Fruit fly (Drosophila melanogaster) whole organism, wandering third instar larva: ENCODE measurements around the gene Npc2a.
A peak's percentile ranks its signal among the peaks of the same experiment; 100 is the strongest.

ENCODE experiments used
- Abd-B ChIP-seq: fragments of >200 bp; optimal IDR thresholded peaks from 2 replicates; lab custom pipeline; 2017; ENCODE audit warnings: missing biosample characterization, missing genetic modification characterization
- CG32264 ChIP-seq: fragments of 200-800 bp; sonication (Bioruptor generic); optimal IDR thresholded peaks from 2 replicates; lab custom pipeline; 2016; ENCODE audit warnings: missing biosample characterization, missing genetic modification characterization
- CG9705 ChIP-seq: fragments of 200-800 bp; sonication (Bioruptor generic); optimal IDR thresholded peaks from 2 replicates; lab custom pipeline; 2018; ENCODE audit warnings: missing biosample characterization, mild to moderate bottlenecking, missing genetic modification characterization
- Dfd ChIP-seq: fragments of >200 bp; optimal IDR thresholded peaks from 2 replicates; lab custom pipeline; 2017; ENCODE audit warnings: missing biosample characterization, missing genetic modification characterization
- Dif ChIP-seq: fragments of 200-275, 200-300 bp; sonication (Bioruptor generic); optimal IDR thresholded peaks from 2 replicates; lab custom pipeline; 2018; ENCODE audit warnings: missing biosample characterization, missing genetic modification characterization; ENCODE audit not compliant: partially characterized antibody
- GATAd ChIP-seq: sonication (Bioruptor generic); optimal IDR thresholded peaks from 2 replicates; lab custom pipeline; 2016; ENCODE audit warnings: missing biosample characterization, missing genetic modification characterization
- Hnf4 ChIP-seq: fragments of 200-800 bp; sonication (Bioruptor generic); optimal IDR thresholded peaks from 2 replicates; lab custom pipeline; 2016; ENCODE audit warnings: missing biosample characterization, mild to moderate bottlenecking, missing genetic modification characterization
- Hr83 ChIP-seq: fragments of 200-300 bp; sonication (Bioruptor generic); optimal IDR thresholded peaks from 2 replicates; lab custom pipeline; 2016; ENCODE audit warnings: missing biosample characterization, mild to moderate bottlenecking, missing genetic modification characterization, moderate library complexity; ENCODE audit not compliant: poor library complexity, severe bottlenecking
- Mio ChIP-seq: sonication (Bioruptor generic); optimal IDR thresholded peaks from 2 replicates; lab custom pipeline; 2016; ENCODE audit warnings: missing biosample characterization, missing genetic modification characterization
- Myc ChIP-seq: fragments of >200 bp; optimal IDR thresholded peaks from 2 replicates; lab custom pipeline; 2017
- N ChIP-seq: fragments of >200 bp; optimal IDR thresholded peaks from 2 replicates; lab custom pipeline; 2018; ENCODE audit warnings: missing biosample characterization, missing external identifiers, missing genetic modification characterization
- OdsH ChIP-seq: fragments of 200-800 bp; sonication (Bioruptor generic); optimal IDR thresholded peaks from 2 replicates; lab custom pipeline; 2016; ENCODE audit warnings: missing biosample characterization, mild to moderate bottlenecking, missing genetic modification characterization
- Rel ChIP-seq, 2 experiments: fragments of 200-800 bp; sonication (Bioruptor generic) in 1 of 2; optimal IDR thresholded peaks; 2 replicates in 1 of 2; 3 replicates in 1 of 2; lab custom pipeline; 2016 to 2019; ENCODE audit warnings: mild to moderate bottlenecking in 2 of 2, missing biosample characterization in 2 of 2, missing genetic modification characterization in 2 of 2, moderate library complexity in 1 of 2
- br ChIP-seq: fragments of 200-800 bp; sonication (Bioruptor generic); optimal IDR thresholded peaks from 2 replicates; lab custom pipeline; 2016; ENCODE audit warnings: missing biosample characterization, missing genetic modification characterization
- brk ChIP-seq: fragments of 200-800 bp; sonication (Bioruptor generic); optimal IDR thresholded peaks from 2 replicates; lab custom pipeline; 2016; ENCODE audit warnings: missing biosample characterization, mild to moderate bottlenecking, missing genetic modification characterization
- dl ChIP-seq, 2 experiments: fragments of 175-275, 200-275 bp in 1 of 2; fragments of 200-275 bp in 1 of 2; sonication (Bioruptor generic); optimal IDR thresholded peaks; lab custom pipeline; 2018; ENCODE audit warnings: mild to moderate bottlenecking in 2 of 2, missing biosample characterization in 2 of 2, missing genetic modification characterization in 2 of 2, moderate library complexity in 2 of 2; ENCODE audit not compliant: partially characterized antibody in 2 of 2, insufficient read depth in 1 of 2
- dmrt93B ChIP-seq: fragments of 200-800 bp; sonication (Bioruptor generic); optimal IDR thresholded peaks from 2 replicates; lab custom pipeline; 2018; ENCODE audit warnings: missing biosample characterization, mild to moderate bottlenecking, missing genetic modification characterization
- dsf ChIP-seq: sonication (Bioruptor generic); optimal IDR thresholded peaks from 2 replicates; lab custom pipeline; 2016; ENCODE audit warnings: missing biosample characterization, missing genetic modification characterization, borderline replicate concordance
- ey ChIP-seq: fragments of 200-800 bp; sonication (Bioruptor generic); optimal IDR thresholded peaks from 2 replicates; lab custom pipeline; 2016; ENCODE audit warnings: missing biosample characterization, missing genetic modification characterization
- foxo ChIP-seq, 2 experiments: fragments of 200-800 bp; sonication (Bioruptor generic); optimal IDR thresholded peaks; 2 replicates in 1 of 2; 3 replicates in 1 of 2; lab custom pipeline; 2016 to 2017; ENCODE audit warnings: missing biosample characterization in 2 of 2, missing genetic modification characterization in 2 of 2
- fru ChIP-seq: fragments of 200-800 bp; sonication (Bioruptor generic); optimal IDR thresholded peaks from 3 replicates; lab custom pipeline; 2016; ENCODE audit warnings: missing biosample characterization, mild to moderate bottlenecking, missing genetic modification characterization
- h ChIP-seq: fragments of 200-800 bp; sonication (Bioruptor generic); optimal IDR thresholded peaks from 3 replicates; lab custom pipeline; 2016; ENCODE audit warnings: missing biosample characterization, mild to moderate bottlenecking, missing genetic modification characterization
- jim ChIP-seq: fragments of 175-275, 200-325 bp; sonication (Bioruptor generic); optimal IDR thresholded peaks from 2 replicates; lab custom pipeline; 2016; ENCODE audit warnings: missing biosample characterization, mild to moderate bottlenecking, missing genetic modification characterization
- lola ChIP-seq: fragments of >200 bp; optimal IDR thresholded peaks from 2 replicates; lab custom pipeline; 2017; ENCODE audit warnings: missing biosample characterization, missing genetic modification characterization
- pan ChIP-seq: fragments of >200 bp; optimal IDR thresholded peaks from 2 replicates; lab custom pipeline; 2017
- psq ChIP-seq: fragments of 200-800 bp; sonication (Bioruptor generic); optimal IDR thresholded peaks from 3 replicates; lab custom pipeline; 2017; ENCODE audit warnings: missing biosample characterization, mild to moderate bottlenecking, missing genetic modification characterization, moderate library complexity
- sage ChIP-seq: fragments of 200-800 bp; sonication (Bioruptor generic); optimal IDR thresholded peaks from 2 replicates; lab custom pipeline; 2016; ENCODE audit warnings: missing biosample characterization, mild to moderate bottlenecking, missing genetic modification characterization
- sv ChIP-seq: fragments of 200-800 bp; sonication (Bioruptor generic); optimal IDR thresholded peaks from 3 replicates; lab custom pipeline; 2016; ENCODE audit warnings: missing biosample characterization, missing genetic modification characterization
- tai ChIP-seq: sonication (Bioruptor generic); optimal IDR thresholded peaks from 2 replicates; lab custom pipeline; 2016; ENCODE audit warnings: missing biosample characterization, missing genetic modification characterization
- usp ChIP-seq: fragments of >200 bp; optimal IDR thresholded peaks from 2 replicates; lab custom pipeline; 2017; ENCODE audit warnings: missing biosample characterization, missing genetic modification characterization
- woc ChIP-seq: sonication (Bioruptor generic); optimal IDR thresholded peaks from 2 replicates; lab custom pipeline; 2016; ENCODE audit warnings: missing biosample characterization, mild to moderate bottlenecking, missing genetic modification characterization

The Npc2a gene

dm6 chr2L:1988192-1988561 is at the start of gene Npc2a:
Gene Npc2a, plus strand, starts transcription at chr2L:1988290.
- no peak for TF ChIP-seq sv
- TF ChIP-seq dl (GFP tag; optimal IDR thresholded peaks at IDR 0.05; lab: Kevin White, UChicago; ENCODE audit: insufficient read depth in 1 of 2, partially characterized antibody in 2 of 2), result peak; percentile 11 to 29
- TF ChIP-seq Dif, result peak; percentile 4

- no peak for TF ChIP-seq dsf (GFP tag; lab: Kevin White, UChicago)
- TF ChIP-seq Abd-B, result no peak
- no peak for TF ChIP-seq tai
- TF ChIP-seq Hr83, result peak; percentile 34
- TF ChIP-seq h (GFP tag; lab: Kevin White, UChicago), result peak; percentile 11
- TF ChIP-seq ey (GFP tag; lab: Kevin White, UChicago), result no peak
These were observed 43.5 kb upstream of the Npc2a start for dm6 chr2L:1944473-1945110.

- TF ChIP-seq Hnf4 (GFP tag; lab: Kevin White, UChicago) (no peak), Mio (no peak), foxo (GFP tag; optimal IDR thresholded peaks at IDR 0.05; lab: Kevin White, UChicago) (no peak), brk (GFP tag; lab: Kevin White, UChicago) (no peak), usp (no peak), Hr83 (no peak), psq (no peak), ey (GFP tag; lab: Kevin White, UChicago) (no peak), GATAd (no peak), CG9705 (GFP tag; lab: Kevin White, UChicago) (no peak), dl (GFP tag; optimal IDR thresholded peaks at IDR 0.05; lab: Kevin White, UChicago; ENCODE audit: insufficient read depth in 1 of 2, partially characterized antibody in 2 of 2) (no peak), br (GFP tag; lab: Kevin White, UChicago) (no peak), jim (no peak), Dfd (GFP tag; lab: Kevin White, UChicago) (no peak), h (GFP tag; lab: Kevin White, UChicago) (no peak)
- TF ChIP-seq, all 38 proteins: peak for 0
These were observed 42.5 kb upstream of the Npc2a start, which contains the start of gene CG15357 for dm6 chr2L:1945609-1946008. Gene CG15357, minus strand, starts transcription at chr2L:1945709.

dm6 chr2L:1946628-1947027 is 41.5 kb upstream of the Npc2a start, which contains the start of gene CG33673:
Gene CG33673, minus strand, starts transcription at chr2L:1946728.
- TF ChIP-seq Mio, result no peak
- no peak for TF ChIP-seq CG32264 (GFP tag; lab: Kevin White, UChicago)
- TF ChIP-seq Dif, result no peak
- TF ChIP-seq GATAd, result no peak
- no peak for TF ChIP-seq N
- no peak for TF ChIP-seq lola
- TF ChIP-seq usp, result no peak
- TF ChIP-seq pan (lab: Kevin White, UChicago), result no peak
- TF ChIP-seq OdsH (GFP tag; lab: Kevin White, UChicago), result no peak
- TF ChIP-seq tai, result no peak
- TF ChIP-seq Rel (GFP tag; optimal IDR thresholded peaks at IDR 0.05; lab: Kevin White, UChicago), result no peak
- no peak for TF ChIP-seq Rel (tag; optimal IDR thresholded peaks at IDR 0.05; lab: Kevin White, UChicago)
- no peak for TF ChIP-seq Dfd (GFP tag; lab: Kevin White, UChicago)
- TF ChIP-seq woc (GFP tag; lab: Kevin White, UChicago), result no peak
- no peak for TF ChIP-seq fru (GFP tag; lab: Kevin White, UChicago)
- no peak for TF ChIP-seq psq
- TF ChIP-seq, all 38 proteins: peak for 0

dm6 chr2L:1947959-1948358 is 40.1 kb upstream of the Npc2a start:
- TF ChIP-seq brk (GFP tag; lab: Kevin White, UChicago) (no peak), sage (no peak), Hnf4 (GFP tag; lab: Kevin White, UChicago) (no peak), h (GFP tag; lab: Kevin White, UChicago) (no peak), N (no peak), Myc (lab: Kevin White, UChicago) (no peak), CG32264 (GFP tag; lab: Kevin White, UChicago) (no peak), fru (GFP tag; lab: Kevin White, UChicago) (no peak), Abd-B (no peak), sv (no peak), dmrt93B (no peak)
- TF ChIP-seq, all 38 proteins: peak for 0
